Fruit fly (Drosophila melanogaster) whole organism, embryonic: ENCODE results near the gene Gcna.

Source experiments
- BEAF-32 ChIP-seq: fragments of 200-800 bp; sonication (Bioruptor generic); optimal IDR thresholded peaks from 3 replicates; lab custom pipeline; 2017; ENCODE audit warnings: missing biosample characterization, missing genetic modification characterization, mild to moderate bottlenecking, moderate library complexity, missing genetic modification reagents
- Bgb ChIP-seq: fragments of 200-800 bp; sonication (Bioruptor generic); IDR thresholded peaks from 2 replicates; pipeline ENCODE4 v1.3.6; 2022; ENCODE audit warnings: missing biosample characterization, missing genetic modification characterization; ENCODE audit not compliant: partially characterized antibody
- CG10267 ChIP-seq: fragments of 200-800 bp; sonication (Bioruptor generic); optimal IDR thresholded peaks from 2 replicates; lab custom pipeline; 2018; ENCODE audit warnings: missing biosample characterization, mild to moderate bottlenecking, missing genetic modification characterization, moderate library complexity
- CG12769 ChIP-seq: fragments of 200-800 bp; sonication (Bioruptor generic); optimal IDR thresholded peaks from 2 replicates; lab custom pipeline; 2019; ENCODE audit warnings: missing biosample characterization, mild to moderate bottlenecking, missing genetic modification characterization, moderate library complexity
- CG13287 ChIP-seq: fragments of 200-800 bp; sonication (Bioruptor generic); IDR thresholded peaks from 2 replicates; pipeline ENCODE4 v1.3.6; 2022; ENCODE audit warnings: missing biosample characterization, missing genetic modification characterization; ENCODE audit not compliant: partially characterized antibody
- CG15514 ChIP-seq: fragments of 200-800 bp; sonication (Bioruptor generic); optimal IDR thresholded peaks from 3 replicates; lab custom pipeline; 2017; ENCODE audit warnings: missing biosample characterization, missing genetic modification characterization, mild to moderate bottlenecking, moderate library complexity, missing genetic modification reagents
- CG1602 ChIP-seq: fragments of 200-800 bp; sonication (Bioruptor generic); optimal IDR thresholded peaks from 3 replicates; lab custom pipeline; 2016; ENCODE audit warnings: missing biosample characterization, missing genetic modification characterization
- CG32767 ChIP-seq: fragments of 200-800 bp; sonication (Bioruptor generic); IDR thresholded peaks from 2 replicates; pipeline ENCODE4 v1.3.6; 2022; ENCODE audit warnings: missing biosample characterization, missing genetic modification characterization
- CG34224 ChIP-seq: fragments of 200-800 bp; sonication (Bioruptor generic); IDR thresholded peaks from 3 replicates; pipeline ENCODE4 v1.3.6; 2022; ENCODE audit warnings: missing biosample characterization, missing genetic modification characterization; ENCODE audit not compliant: partially characterized antibody
- CG4617 ChIP-seq: fragments of 200-800 bp; sonication (Bioruptor generic); optimal IDR thresholded peaks from 3 replicates; lab custom pipeline; 2016; ENCODE audit warnings: missing biosample characterization, missing genetic modification characterization, borderline replicate concordance
- CG6654 ChIP-seq: fragments of 200-800 bp; sonication (Bioruptor generic); optimal IDR thresholded peaks from 2 replicates; lab custom pipeline; 2017; ENCODE audit warnings: missing biosample characterization, mild to moderate bottlenecking, missing genetic modification characterization
- CG6791 ChIP-seq: fragments of 200-800 bp; sonication (Bioruptor generic); IDR thresholded peaks from 3 replicates; pipeline ENCODE4 v1.3.6; 2022; ENCODE audit warnings: missing biosample characterization, missing genetic modification characterization; ENCODE audit not compliant: partially characterized antibody
- CG7357 ChIP-seq: fragments of 200-800 bp; sonication (Bioruptor generic); IDR thresholded peaks from 3 replicates; pipeline ENCODE4 v1.3.6; 2022; ENCODE audit warnings: missing biosample characterization, missing genetic modification characterization
- CG9797 ChIP-seq: fragments of 200-800 bp; sonication (Bioruptor generic); optimal IDR thresholded peaks from 3 replicates; lab custom pipeline; 2018; ENCODE audit warnings: missing biosample characterization, mild to moderate bottlenecking, missing genetic modification characterization
- Doc3 ChIP-seq: fragments of 200-800 bp; sonication (Bioruptor generic); IDR thresholded peaks from 3 replicates; pipeline ENCODE4 v1.3.6; 2022; ENCODE audit warnings: missing biosample characterization, missing genetic modification characterization; ENCODE audit not compliant: partially characterized antibody
- Dp ChIP-seq: fragments of 200-800 bp; sonication (Bioruptor generic); optimal IDR thresholded peaks from 2 replicates; lab custom pipeline; 2018; ENCODE audit warnings: missing biosample characterization, mild to moderate bottlenecking, missing genetic modification characterization, moderate library complexity
- Elba2 ChIP-seq: fragments of 200-800 bp; sonication (Bioruptor generic); optimal IDR thresholded peaks from 3 replicates; lab custom pipeline; 2016; ENCODE audit warnings: missing biosample characterization, missing genetic modification characterization
- Ets65A ChIP-seq: fragments of 200-800 bp; sonication (Bioruptor generic); peaks from one replicate; lab custom pipeline; 2016; ENCODE audit warnings: missing biosample characterization, missing genetic modification characterization
- Ets97D ChIP-seq: fragments of 200-800 bp; sonication (Bioruptor generic); optimal IDR thresholded peaks from 3 replicates; lab custom pipeline; 2016; ENCODE audit warnings: missing biosample characterization, missing genetic modification characterization
- Fer1 ChIP-seq: fragments of 200-800 bp; sonication (Bioruptor generic); optimal IDR thresholded peaks from 2 replicates; lab custom pipeline; 2017; ENCODE audit warnings: missing biosample characterization, mild to moderate bottlenecking, missing genetic modification characterization
- HLH4C ChIP-seq: fragments of 200-800 bp; sonication (Bioruptor generic); IDR thresholded peaks from 3 replicates; pipeline ENCODE4 v1.3.6; 2022; ENCODE audit warnings: missing biosample characterization, missing genetic modification characterization; ENCODE audit not compliant: partially characterized antibody
- Hey ChIP-seq: fragments of 200-800 bp; sonication (Bioruptor generic); optimal IDR thresholded peaks from 3 replicates; lab custom pipeline; 2018; ENCODE audit warnings: missing biosample characterization, mild to moderate bottlenecking, missing genetic modification characterization
- HmgZ ChIP-seq: fragments of 200-800 bp; sonication (Bioruptor generic); optimal IDR thresholded peaks from 2 replicates; lab custom pipeline; 2018; ENCODE audit warnings: missing biosample characterization, mild to moderate bottlenecking, missing genetic modification characterization
- MESR4 ChIP-seq: fragments of 200-800 bp; sonication (Bioruptor generic); optimal IDR thresholded peaks from 2 replicates; lab custom pipeline; 2018; ENCODE audit warnings: missing biosample characterization, mild to moderate bottlenecking, missing genetic modification characterization, moderate library complexity
- Med ChIP-seq: fragments of 200-800 bp; sonication (Bioruptor generic); peaks from one replicate; lab custom pipeline; 2016; ENCODE audit warnings: missing biosample characterization, missing genetic modification characterization, mild to moderate bottlenecking, inconsistent platforms, moderate library complexity
- Myb ChIP-seq: fragments of 200-800 bp; sonication (Bioruptor generic); optimal IDR thresholded peaks from 2 replicates; lab custom pipeline; 2016; ENCODE audit warnings: missing biosample characterization, missing genetic modification characterization
- Nf-YC ChIP-seq: fragments of 200-800 bp; optimal IDR thresholded peaks from 3 replicates; lab custom pipeline; 2019; ENCODE audit warnings: missing biosample characterization, mild to moderate bottlenecking, missing genetic modification characterization, moderate library complexity
- Opbp ChIP-seq: fragments of 200-800 bp; sonication (Bioruptor generic); IDR thresholded peaks from 3 replicates; pipeline ENCODE4 v1.3.6; 2022; ENCODE audit warnings: missing biosample characterization, missing genetic modification characterization; ENCODE audit not compliant: partially characterized antibody
- Rfx ChIP-seq: fragments of 200-800 bp; sonication (Bioruptor generic); IDR thresholded peaks from 2 replicates; pipeline ENCODE4 v1.3.6; 2022; ENCODE audit warnings: missing biosample characterization, missing genetic modification characterization
- Scr ChIP-seq: fragments of 200-800 bp; sonication (Bioruptor generic); IDR thresholded peaks from 2 replicates; pipeline ENCODE4 v1.3.6; 2022; ENCODE audit warnings: missing biosample characterization, missing genetic modification characterization; ENCODE audit not compliant: partially characterized antibody
- Sry-β ChIP-seq: fragments of 200-800 bp; sonication (Bioruptor generic); optimal IDR thresholded peaks from 2 replicates; lab custom pipeline; 2018; ENCODE audit warnings: missing biosample characterization, mild to moderate bottlenecking, missing genetic modification characterization, moderate library complexity
- Sry-δ ChIP-seq: fragments of 200-800 bp; sonication (Bioruptor generic); optimal IDR thresholded peaks from 2 replicates; lab custom pipeline; 2016; ENCODE audit warnings: missing biosample characterization, missing genetic modification characterization
- Xrp1 ChIP-seq: fragments of 200-800 bp; sonication (Bioruptor generic); IDR thresholded peaks from 2 replicates; pipeline ENCODE4 v1.3.6; 2022; ENCODE audit warnings: missing biosample characterization, missing genetic modification characterization
- YL-1 ChIP-seq: fragments of 200-800 bp; sonication (Bioruptor generic); optimal IDR thresholded peaks from 3 replicates; lab custom pipeline; 2017; ENCODE audit warnings: missing biosample characterization, mild to moderate bottlenecking, missing genetic modification characterization
- gcm ChIP-seq: fragments of 200-800 bp; sonication (Bioruptor generic); optimal IDR thresholded peaks from 2 replicates; lab custom pipeline; 2019; ENCODE audit warnings: missing biosample characterization, mild to moderate bottlenecking, missing genetic modification characterization, moderate library complexity
- hb ChIP-seq: fragments of 200-800 bp; sonication (Bioruptor generic); IDR thresholded peaks from 3 replicates; pipeline ENCODE4 v1.3.6; 2022; ENCODE audit warnings: missing biosample characterization, missing genetic modification characterization; ENCODE audit not compliant: partially characterized antibody
- nerfin-1 ChIP-seq: fragments of 200-800 bp; sonication (Bioruptor generic); optimal IDR thresholded peaks from 3 replicates; lab custom pipeline; 2019; ENCODE audit warnings: missing biosample characterization, mild to moderate bottlenecking, missing genetic modification characterization, moderate library complexity
- nom ChIP-seq: fragments of 200-800 bp; sonication (Bioruptor generic); optimal IDR thresholded peaks from 2 replicates; lab custom pipeline; 2017; ENCODE audit warnings: missing biosample characterization, missing genetic modification characterization, mild to moderate bottlenecking, moderate library complexity, missing genetic modification reagents
- otp ChIP-seq: fragments of 200-800 bp; sonication (Bioruptor generic); IDR thresholded peaks from 3 replicates; pipeline ENCODE4, ENCODE4 v1.3.6; 2022; ENCODE audit warnings: missing biosample characterization, missing genetic modification characterization
- pum ChIP-seq: fragments of 200-800 bp; sonication (Bioruptor generic); optimal IDR thresholded peaks from 2 replicates; lab custom pipeline; 2016; ENCODE audit warnings: missing biosample characterization, missing genetic modification characterization
- sens ChIP-seq: fragments of 200-800 bp; sonication (Bioruptor generic); peaks from one replicate; lab custom pipeline; 2016; ENCODE audit warnings: missing biosample characterization, missing genetic modification characterization
- sim ChIP-seq: fragments of 200-800 bp; sonication (Bioruptor generic); IDR thresholded peaks from 2 replicates; pipeline ENCODE4 v1.3.6; 2022; ENCODE audit warnings: missing biosample characterization, missing genetic modification characterization
- slbo ChIP-seq: fragments of 200-800 bp; sonication (Bioruptor generic); IDR thresholded peaks from 2 replicates; pipeline ENCODE4 v1.3.6; 2022; ENCODE audit warnings: missing biosample characterization, missing genetic modification characterization
- slp2 ChIP-seq: fragments of 200-800 bp; sonication (Bioruptor generic); optimal IDR thresholded peaks from 2 replicates; lab custom pipeline; 2016; ENCODE audit warnings: missing biosample characterization, missing genetic modification characterization
- sna ChIP-seq: fragments of 200-800 bp; sonication (Bioruptor generic); IDR thresholded peaks from 2 replicates; pipeline ENCODE4 v1.3.6; 2022; ENCODE audit warnings: missing biosample characterization, missing genetic modification characterization; ENCODE audit not compliant: partially characterized antibody
- sug ChIP-seq: fragments of 200-800 bp; optimal IDR thresholded peaks from 2 replicates; lab custom pipeline; 2019; ENCODE audit warnings: missing biosample characterization, mild to moderate bottlenecking, missing genetic modification characterization, moderate library complexity
- trem ChIP-seq: fragments of 200-800 bp; optimal IDR thresholded peaks from 3 replicates; lab custom pipeline; 2019; ENCODE audit warnings: missing biosample characterization, mild to moderate bottlenecking, missing genetic modification characterization, moderate library complexity
- zen2 ChIP-seq: fragments of 200-800 bp; sonication (Bioruptor generic); IDR thresholded peaks from 3 replicates; pipeline ENCODE4 v1.3.6; 2022; ENCODE audit warnings: missing biosample characterization, missing genetic modification characterization; ENCODE audit not compliant: partially characterized antibody

Gcna gene

dm6 chrX:1868586-1869111 lies 3.0 kb upstream of the Gcna start, which contains the start of the genes CG14803 and Pex5 (continued):
- no peak for TF ChIP-seq CG1602
- peak; percentile 33 for TF ChIP-seq Fer1 (GFP tag; lab: Kevin White, UChicago)
- peak; percentile 3 for TF ChIP-seq CG9797
- peak; percentile 8 for TF ChIP-seq Sry-β (GFP tag; lab: Kevin White, UChicago)
- TF ChIP-seq Ets65A (GFP tag; lab: Kevin White, UChicago), result peak; percentile 43
- TF ChIP-seq Scr (GFP tag; lab: Robert Waterston, UW), result peak; percentile 63
- TF ChIP-seq nom, result peak; percentile 25
- no peak for TF ChIP-seq CG7357 (GFP tag; lab: Robert Waterston, UW)
- peak; percentile 76 for TF ChIP-seq Dp (GFP tag; lab: Kevin White, UChicago)
- peak; percentile 67; the same call in 2 of the 3 replicates for TF ChIP-seq Opbp (GFP tag; lab: Robert Waterston, UW)
- TF ChIP-seq YL-1 (GFP tag; lab: Kevin White, UChicago), result peak; percentile 79
- peak; percentile 56; the same call in 2 of the 3 replicates for TF ChIP-seq zen2 (GFP tag; lab: Robert Waterston, UW)
- TF ChIP-seq pum (GFP tag; lab: Kevin White, UChicago), result no peak
- peak; percentile 43 for TF ChIP-seq Sry-δ
- peak; percentile 54; the same call in 2 of the 3 replicates for TF ChIP-seq hb (GFP tag; lab: Robert Waterston, UW)
- peak; percentile 75 for TF ChIP-seq sens (GFP tag; lab: Kevin White, UChicago)
- TF ChIP-seq Ets97D (GFP tag; lab: Kevin White, UChicago), result peak; percentile 19
- TF ChIP-seq Hey (tag; lab: Kevin White, UChicago), result no peak
- TF ChIP-seq Med (GFP tag; lab: Kevin White, UChicago), result peak; percentile 81
- TF ChIP-seq CG34224, result peak; percentile 66; the same call in 2 of the 3 replicates
- TF ChIP-seq trem, result peak; percentile 26
- peak; percentile 44 for TF ChIP-seq CG15514 (GFP tag; lab: Kevin White, UChicago)
- TF ChIP-seq HLH4C (GFP tag; lab: Robert Waterston, UW), result peak; percentile 63; the same call in 2 of the 3 replicates
- TF ChIP-seq CG13287 (GFP tag; lab: Robert Waterston, UW), result peak; percentile 73
- peak; percentile 31 for TF ChIP-seq Myb (GFP tag; lab: Kevin White, UChicago)
- TF ChIP-seq sim (GFP tag; lab: Robert Waterston, UW), result no peak
- peak; percentile 63 for TF ChIP-seq CG6791 (GFP tag; lab: Robert Waterston, UW)
- TF ChIP-seq sna, result no peak
- no peak for TF ChIP-seq otp (GFP tag; lab: Robert Waterston, UW)
- TF ChIP-seq CG12769 (tag; lab: Kevin White, UChicago), result no peak
- TF ChIP-seq CG10267 (tag; lab: Kevin White, UChicago), result peak; percentile 90
- TF ChIP-seq HmgZ, result peak; percentile 27
- TF ChIP-seq Nf-YC (tag; lab: Kevin White, UChicago), result peak; percentile 52
- no peak for TF ChIP-seq nerfin-1
- TF ChIP-seq slp2 (GFP tag; lab: Kevin White, UChicago), result no peak
- no peak for TF ChIP-seq gcm (GFP tag; lab: Kevin White, UChicago)
- TF ChIP-seq sug (tag; lab: Kevin White, UChicago), result peak; percentile 9
- no peak for TF ChIP-seq CG6654 (GFP tag; lab: Kevin White, UChicago)
- TF ChIP-seq slbo (GFP tag; lab: Robert Waterston, UW), result 0 out of 2 replicates have a peak, but pooled peaks have one; percentile 12
- TF ChIP-seq Rfx (GFP tag; lab: Robert Waterston, UW), result peak; percentile 37; the same call in 1 of the 2 replicates
- peak; percentile 39; the same call in 1 of the 3 replicates for TF ChIP-seq Doc3 (GFP tag; lab: Robert Waterston, UW)
- peak; percentile 78 for TF ChIP-seq MESR4 (GFP tag; lab: Kevin White, UChicago)
- no peak for TF ChIP-seq Xrp1 (GFP tag; lab: Robert Waterston, UW)
- peak; percentile 41 for TF ChIP-seq CG4617
- peak; percentile 65 for TF ChIP-seq Bgb (GFP tag; lab: Robert Waterston, UW)
- peak; percentile 62 for TF ChIP-seq BEAF-32 (GFP tag; lab: Kevin White, UChicago)
- TF ChIP-seq CG32767 (GFP tag; lab: Robert Waterston, UW), result no peak
- TF ChIP-seq Elba2 (GFP tag; lab: Kevin White, UChicago), result peak; percentile 37
